Worm (Caenorhabditis elegans): Measurements from ENCODE around the gene nhr-136.

ce11 chrV:12065859-12066258 is 41.1 kb upstream of the nhr-136 start:
- TF ChIP-seq egl-44 (GFP tag; IDR thresholded peaks at IDR 0.05), result no peak
- no peak for TF ChIP-seq dpff-1 (tag; optimal IDR thresholded peaks at IDR 0.05)
- TF ChIP-seq ztf-26 (tag; optimal IDR thresholded peaks at IDR 0.05), result no peak
- no peak for TF ChIP-seq snpc-4 (GFP tag; optimal IDR thresholded peaks at IDR 0.05)
- TF ChIP-seq snpc-4 (tag; optimal IDR thresholded peaks at IDR 0.05), result peak in 1 of 4 experiments; percentile 49
- no peak for TF ChIP-seq ekl-4 (GFP tag; IDR thresholded peaks at IDR 0.05)
- TF ChIP-seq him-1 (tag; optimal IDR thresholded peaks at IDR 0.05), result no peak
- peak; percentile 29; the same call in 1 of the 2 replicates for TF ChIP-seq dox-1 (GFP tag; IDR thresholded peaks at IDR 0.05)
- TF ChIP-seq hrde-1 (tag; optimal IDR thresholded peaks at IDR 0.05; ENCODE audit: borderline replicate concordance), result no peak
- TF ChIP-seq rcor-1 (GFP tag; IDR thresholded peaks at IDR 0.05), result no peak
- TF ChIP-seq snpc-3.4 (tag; optimal IDR thresholded peaks at IDR 0.05), result peak; percentile 24
- TF ChIP-seq xnd-1 (tag; optimal IDR thresholded peaks at IDR 0.05), result no peak

Data from whole organism, young adult.